Fruit fly (Drosophila melanogaster) whole organism, wandering third instar larva: ENCODE data around the gene Mal-B2.

ENCODE experiments used
- CG32264 ChIP-seq: fragments of 200-800 bp; sonication (Bioruptor generic); optimal IDR thresholded peaks from 2 replicates; lab custom pipeline; 2016; ENCODE audit warnings: missing biosample characterization, missing genetic modification characterization
- CG9705 ChIP-seq: fragments of 200-800 bp; sonication (Bioruptor generic); optimal IDR thresholded peaks from 2 replicates; lab custom pipeline; 2018; ENCODE audit warnings: missing biosample characterization, mild to moderate bottlenecking, missing genetic modification characterization
- CrebA ChIP-seq: fragments of 200-800 bp; sonication (Bioruptor generic); optimal IDR thresholded peaks from 2 replicates; lab custom pipeline; 2016; ENCODE audit warnings: missing biosample characterization, mild to moderate bottlenecking, missing genetic modification characterization, borderline replicate concordance
- Dfd ChIP-seq: fragments of >200 bp; optimal IDR thresholded peaks from 2 replicates; lab custom pipeline; 2017; ENCODE audit warnings: missing biosample characterization, missing genetic modification characterization
- Dif ChIP-seq: fragments of 200-275, 200-300 bp; sonication (Bioruptor generic); optimal IDR thresholded peaks from 2 replicates; lab custom pipeline; 2018; ENCODE audit warnings: missing biosample characterization, missing genetic modification characterization; ENCODE audit not compliant: partially characterized antibody
- GATAd ChIP-seq: sonication (Bioruptor generic); optimal IDR thresholded peaks from 2 replicates; lab custom pipeline; 2016; ENCODE audit warnings: missing biosample characterization, missing genetic modification characterization
- HLH106 ChIP-seq: fragments of 200-800 bp; optimal IDR thresholded peaks from 3 replicates; lab custom pipeline; 2019; ENCODE audit warnings: missing biosample characterization, mild to moderate bottlenecking, missing genetic modification characterization, moderate library complexity
- Hr78 ChIP-seq: fragments of >200 bp; optimal IDR thresholded peaks from 2 replicates; lab custom pipeline; 2017; ENCODE audit warnings: missing biosample characterization, missing genetic modification characterization
- Hr83 ChIP-seq: fragments of 200-300 bp; sonication (Bioruptor generic); optimal IDR thresholded peaks from 2 replicates; lab custom pipeline; 2016; ENCODE audit warnings: missing biosample characterization, mild to moderate bottlenecking, missing genetic modification characterization, moderate library complexity; ENCODE audit not compliant: poor library complexity, severe bottlenecking
- Jra ChIP-seq: sonication (Bioruptor generic); optimal IDR thresholded peaks from 2 replicates; lab custom pipeline; 2016; ENCODE audit warnings: missing biosample characterization, missing genetic modification characterization
- Mio ChIP-seq: sonication (Bioruptor generic); optimal IDR thresholded peaks from 2 replicates; lab custom pipeline; 2016; ENCODE audit warnings: missing biosample characterization, missing genetic modification characterization
- Myc ChIP-seq: fragments of >200 bp; optimal IDR thresholded peaks from 2 replicates; lab custom pipeline; 2017
- N ChIP-seq: fragments of >200 bp; optimal IDR thresholded peaks from 2 replicates; lab custom pipeline; 2018; ENCODE audit warnings: missing biosample characterization, missing external identifiers, missing genetic modification characterization
- OdsH ChIP-seq: fragments of 200-800 bp; sonication (Bioruptor generic); optimal IDR thresholded peaks from 2 replicates; lab custom pipeline; 2016; ENCODE audit warnings: missing biosample characterization, mild to moderate bottlenecking, missing genetic modification characterization
- Rel ChIP-seq, 2 experiments: fragments of 200-800 bp; sonication (Bioruptor generic) in 1 of 2; optimal IDR thresholded peaks; 2 replicates in 1 of 2; 3 replicates in 1 of 2; lab custom pipeline; 2016 to 2019; ENCODE audit warnings: mild to moderate bottlenecking in 2 of 2, missing biosample characterization in 2 of 2, missing genetic modification characterization in 2 of 2, moderate library complexity in 1 of 2
- Sp1 ChIP-seq: fragments of 200-800 bp; sonication (Bioruptor generic); optimal IDR thresholded peaks from 3 replicates; lab custom pipeline; 2019; ENCODE audit warnings: missing biosample characterization, mild to moderate bottlenecking, missing genetic modification characterization, moderate library complexity
- Vsx2 ChIP-seq: fragments of 200-300, 225-300 bp; sonication (Bioruptor generic); optimal IDR thresholded peaks from 2 replicates; lab custom pipeline; 2018; ENCODE audit warnings: missing biosample characterization, missing genetic modification characterization; ENCODE audit not compliant: partially characterized antibody
- br ChIP-seq: fragments of 200-800 bp; sonication (Bioruptor generic); optimal IDR thresholded peaks from 2 replicates; lab custom pipeline; 2016; ENCODE audit warnings: missing biosample characterization, missing genetic modification characterization
- brk ChIP-seq: fragments of 200-800 bp; sonication (Bioruptor generic); optimal IDR thresholded peaks from 2 replicates; lab custom pipeline; 2016; ENCODE audit warnings: missing biosample characterization, mild to moderate bottlenecking, missing genetic modification characterization
- dl ChIP-seq, 2 experiments: fragments of 175-275, 200-275 bp in 1 of 2; fragments of 200-275 bp in 1 of 2; sonication (Bioruptor generic); optimal IDR thresholded peaks; lab custom pipeline; 2018; ENCODE audit warnings: mild to moderate bottlenecking in 2 of 2, missing biosample characterization in 2 of 2, missing genetic modification characterization in 2 of 2, moderate library complexity in 2 of 2; ENCODE audit not compliant: partially characterized antibody in 2 of 2, insufficient read depth in 1 of 2
- dmrt93B ChIP-seq: fragments of 200-800 bp; sonication (Bioruptor generic); optimal IDR thresholded peaks from 2 replicates; lab custom pipeline; 2018; ENCODE audit warnings: missing biosample characterization, mild to moderate bottlenecking, missing genetic modification characterization
- ey ChIP-seq: fragments of 200-800 bp; sonication (Bioruptor generic); optimal IDR thresholded peaks from 2 replicates; lab custom pipeline; 2016; ENCODE audit warnings: missing biosample characterization, missing genetic modification characterization
- fru ChIP-seq: fragments of 200-800 bp; sonication (Bioruptor generic); optimal IDR thresholded peaks from 3 replicates; lab custom pipeline; 2016; ENCODE audit warnings: missing biosample characterization, mild to moderate bottlenecking, missing genetic modification characterization
- jim ChIP-seq: fragments of 175-275, 200-325 bp; sonication (Bioruptor generic); optimal IDR thresholded peaks from 2 replicates; lab custom pipeline; 2016; ENCODE audit warnings: missing biosample characterization, mild to moderate bottlenecking, missing genetic modification characterization
- lola ChIP-seq: fragments of >200 bp; optimal IDR thresholded peaks from 2 replicates; lab custom pipeline; 2017; ENCODE audit warnings: missing biosample characterization, missing genetic modification characterization
- pan ChIP-seq: fragments of >200 bp; optimal IDR thresholded peaks from 2 replicates; lab custom pipeline; 2017
- psq ChIP-seq: fragments of 200-800 bp; sonication (Bioruptor generic); optimal IDR thresholded peaks from 3 replicates; lab custom pipeline; 2017; ENCODE audit warnings: missing biosample characterization, mild to moderate bottlenecking, missing genetic modification characterization, moderate library complexity
- rgr ChIP-seq: fragments of 200-800 bp; sonication (Bioruptor generic); optimal IDR thresholded peaks from 3 replicates; lab custom pipeline; 2016; ENCODE audit warnings: missing biosample characterization, mild to moderate bottlenecking, missing genetic modification characterization
- sage ChIP-seq: fragments of 200-800 bp; sonication (Bioruptor generic); optimal IDR thresholded peaks from 2 replicates; lab custom pipeline; 2016; ENCODE audit warnings: missing biosample characterization, mild to moderate bottlenecking, missing genetic modification characterization
- sv ChIP-seq: fragments of 200-800 bp; sonication (Bioruptor generic); optimal IDR thresholded peaks from 3 replicates; lab custom pipeline; 2016; ENCODE audit warnings: missing biosample characterization, missing genetic modification characterization
- tai ChIP-seq: sonication (Bioruptor generic); optimal IDR thresholded peaks from 2 replicates; lab custom pipeline; 2016; ENCODE audit warnings: missing biosample characterization, missing genetic modification characterization
- usp ChIP-seq: fragments of >200 bp; optimal IDR thresholded peaks from 2 replicates; lab custom pipeline; 2017; ENCODE audit warnings: missing biosample characterization, missing genetic modification characterization
- woc ChIP-seq: sonication (Bioruptor generic); optimal IDR thresholded peaks from 2 replicates; lab custom pipeline; 2016; ENCODE audit warnings: missing biosample characterization, mild to moderate bottlenecking, missing genetic modification characterization

Gene Mal-B2

dm6 chr2L:11833786-11834185 lies 16.0 kb upstream of the Mal-B2 start, which contains the start of gene CG45011:
Gene CG45011, plus strand, starts transcription at chr2L:11834086.
- TF ChIP-seq Dif (no peak), N (GFP tag; lab: Kevin White, UChicago) (no peak), CrebA (GFP tag; lab: Kevin White, UChicago) (no peak), sage (GFP tag; lab: Kevin White, UChicago) (no peak), usp (GFP tag; lab: Kevin White, UChicago) (no peak)

- TF ChIP-seq Hr83 (no peak), HLH106 (tag; lab: Kevin White, UChicago) (no peak), Myc (lab: Kevin White, UChicago) (no peak), woc (no peak), Hr78 (GFP tag; lab: Kevin White, UChicago) (no peak), Vsx2 (no peak), CG32264 (GFP tag; lab: Kevin White, UChicago) (no peak), brk (GFP tag; lab: Kevin White, UChicago) (no peak), Sp1 (GFP tag; lab: Kevin White, UChicago) (no peak), dl (GFP tag; optimal IDR thresholded peaks at IDR 0.05; lab: Kevin White, UChicago; ENCODE audit: insufficient read depth in 1 of 2, partially characterized antibody in 2 of 2) (no peak)
- TF ChIP-seq, all 38 proteins: peak for 0
Observed at dm6 chr2L:11834308-11834707, 15.4 kb upstream of the Mal-B2 start, which contains the start of gene CG45012. Gene CG45012, plus strand, starts transcription at chr2L:11834608.

dm6 chr2L:11836943-11837342 lies 12.8 kb upstream of the Mal-B2 start, which contains the start of gene Sfp33A4:
Gene Sfp33A4, plus strand, starts transcription at chr2L:11837243.
- TF ChIP-seq dl (GFP tag; optimal IDR thresholded peaks at IDR 0.05; lab: Kevin White, UChicago; ENCODE audit: insufficient read depth in 1 of 2, partially characterized antibody in 2 of 2) = no peak
- TF ChIP-seq Sp1 (GFP tag; lab: Kevin White, UChicago) = no peak
- no peak for TF ChIP-seq Dif
- no peak for TF ChIP-seq OdsH
- no peak for TF ChIP-seq sage (GFP tag; lab: Kevin White, UChicago)
- TF ChIP-seq Hr83 = no peak
- TF ChIP-seq Rel (GFP tag; optimal IDR thresholded peaks at IDR 0.05; lab: Kevin White, UChicago) = no peak
- TF ChIP-seq Rel (tag; optimal IDR thresholded peaks at IDR 0.05; lab: Kevin White, UChicago) = no peak
- no peak for TF ChIP-seq pan (lab: Kevin White, UChicago)
- TF ChIP-seq, all 38 proteins: peak for 0

DNA sequence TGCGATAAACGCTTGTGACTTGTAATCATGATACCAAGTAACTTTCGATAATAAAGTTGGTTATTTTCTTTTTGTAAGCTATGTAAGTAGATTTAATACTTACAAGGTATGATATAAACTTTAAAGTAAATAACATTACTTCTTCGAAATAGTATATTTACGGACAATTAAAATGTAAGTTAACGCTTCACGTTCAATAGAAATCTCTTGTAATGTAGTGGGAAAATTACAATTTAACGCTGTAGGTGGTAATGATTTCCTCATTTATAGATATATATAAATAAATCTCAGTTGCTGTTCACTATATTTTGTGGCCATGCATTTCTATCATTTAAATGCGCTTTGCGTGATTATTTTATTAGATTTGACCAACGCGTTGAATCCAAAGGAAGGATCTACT lies 12.3 kb upstream of the Mal-B2 start, which contains the start of gene Sfp33A2:
Sfp33A2 (plus strand) TSS at position 301 of the 400 bp plus-strand sequence.
- TF ChIP-seq CG32264 (GFP tag; lab: Kevin White, UChicago) = no peak
- TF ChIP-seq pan (lab: Kevin White, UChicago) = no peak
- TF ChIP-seq OdsH = no peak
- no peak for TF ChIP-seq rgr (GFP tag; lab: Kevin White, UChicago)
- TF ChIP-seq dmrt93B = no peak
- TF ChIP-seq brk (GFP tag; lab: Kevin White, UChicago) = no peak
- no peak for TF ChIP-seq dl (GFP tag; optimal IDR thresholded peaks at IDR 0.05; lab: Kevin White, UChicago; ENCODE audit: insufficient read depth in 1 of 2, partially characterized antibody in 2 of 2)
- TF ChIP-seq br (GFP tag; lab: Kevin White, UChicago) = no peak
- no peak for TF ChIP-seq woc
- TF ChIP-seq, all 38 proteins: peak for 0

- no peak for TF ChIP-seq Sp1 (GFP tag; lab: Kevin White, UChicago)
- TF ChIP-seq CrebA (GFP tag; lab: Kevin White, UChicago) = no peak
- TF ChIP-seq Mio (GFP tag; lab: Kevin White, UChicago) = no peak
- no peak for TF ChIP-seq lola (GFP tag; lab: Kevin White, UChicago)
- no peak for TF ChIP-seq Jra (GFP tag; lab: Kevin White, UChicago)
- no peak for TF ChIP-seq Hr83
- no peak for TF ChIP-seq brk (GFP tag; lab: Kevin White, UChicago)
Observed at dm6 chr2L:11839612-11840011, 10.1 kb upstream of the Mal-B2 start, which contains the start of gene Sfp33A3. Gene Sfp33A3, plus strand, starts transcription at chr2L:11839912.

- TF ChIP-seq tai (GFP tag; lab: Kevin White, UChicago) = no peak
- TF ChIP-seq rgr (GFP tag; lab: Kevin White, UChicago) = no peak
- no peak for TF ChIP-seq GATAd (GFP tag; lab: Kevin White, UChicago)
- no peak for TF ChIP-seq fru (GFP tag; lab: Kevin White, UChicago)
- TF ChIP-seq dl (GFP tag; optimal IDR thresholded peaks at IDR 0.05; lab: Kevin White, UChicago; ENCODE audit: insufficient read depth in 1 of 2, partially characterized antibody in 2 of 2) = no peak
- TF ChIP-seq sv (GFP tag; lab: Kevin White, UChicago) = no peak
- TF ChIP-seq Hr78 (GFP tag; lab: Kevin White, UChicago) = no peak
- TF ChIP-seq CG9705 (GFP tag; lab: Kevin White, UChicago) = no peak
- TF ChIP-seq psq = no peak
- no peak for TF ChIP-seq Dfd (GFP tag; lab: Kevin White, UChicago)
- no peak for TF ChIP-seq HLH106 (tag; lab: Kevin White, UChicago)
- TF ChIP-seq usp (GFP tag; lab: Kevin White, UChicago) = no peak
- no peak for TF ChIP-seq jim (GFP tag; lab: Kevin White, UChicago)
- no peak for TF ChIP-seq br (GFP tag; lab: Kevin White, UChicago)
- TF ChIP-seq OdsH = no peak
- no peak for TF ChIP-seq woc
- no peak for TF ChIP-seq ey (GFP tag; lab: Kevin White, UChicago)
Observed at dm6 chr2L:11840391-11840790, 9.4 kb upstream of the Mal-B2 start, which contains the start of gene CG31704. Gene CG31704, plus strand, starts transcription at chr2L:11840691.
